Fruit fly (Drosophila melanogaster): Measurements from ENCODE around the gene CG15715.

DNA sequence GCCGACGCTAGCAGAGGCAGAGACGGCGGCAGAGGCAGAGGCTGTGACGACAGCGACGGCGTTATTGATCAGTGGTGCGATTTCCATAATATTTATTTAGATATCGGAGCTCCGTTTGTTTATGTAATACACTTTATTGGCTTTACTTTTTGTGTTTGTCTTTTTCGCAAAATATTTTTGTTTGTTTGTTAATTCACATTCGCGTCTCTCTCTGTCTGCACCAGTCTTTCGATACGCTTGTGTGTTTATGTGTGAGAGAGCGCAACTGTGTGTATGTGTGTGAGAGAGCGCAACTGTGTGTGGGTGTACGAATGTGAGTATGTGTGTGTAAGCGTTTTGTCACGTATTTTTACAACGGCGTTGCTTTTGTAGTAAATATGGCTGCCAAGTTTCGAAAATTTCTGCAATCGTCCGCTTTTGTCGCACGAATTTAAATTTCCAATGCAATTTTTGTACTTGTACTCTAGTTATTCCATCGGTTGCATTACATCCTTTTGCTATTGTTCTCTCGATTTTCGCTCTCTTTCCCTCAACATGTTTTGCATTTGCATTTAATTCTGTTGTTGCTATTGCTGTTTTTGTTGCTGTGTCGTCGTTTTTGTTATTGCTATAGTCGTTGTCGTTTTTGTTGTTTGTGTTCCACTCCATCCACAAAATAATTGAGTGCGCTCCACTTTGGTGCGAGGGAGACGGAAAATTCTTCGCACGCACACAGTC, 11.6 kb downstream of the CG15715 start:
- TF ChIP-seq CG8478 (optimal IDR thresholded peaks at IDR 0.05) (no peak), CTCF (optimal IDR thresholded peaks at IDR 0.05) (no peak)
